Worm (Caenorhabditis elegans) whole organism, L1 larva: ENCODE results near the gene R04B5.7.

Experiments
- F16B12.6 ChIP-seq: fragments of 150-350 bp; optimal IDR thresholded peaks from 2 replicates; lab custom pipeline; 2014; ENCODE audit warnings: missing biosample characterization, missing genetic modification characterization
- aha-1 ChIP-seq: fragments of 150-350 bp; optimal IDR thresholded peaks from 2 replicates; lab custom pipeline; 2014; ENCODE audit warnings: missing biosample characterization, missing genetic modification characterization
- aly-2 ChIP-seq: fragments of 150-350 bp; optimal IDR thresholded peaks from 2 replicates; lab custom pipeline; 2014; ENCODE audit warnings: missing biosample characterization, missing genetic modification characterization
- ceh-82 ChIP-seq, 3 experiments: fragments of 150-350 bp in 1 of 3; sonication (generic microtip) in 2 of 3; optimal IDR thresholded peaks; 2 replicates each; lab custom pipeline; 2014 to 2017; ENCODE audit warnings: missing biosample characterization in 3 of 3, missing genetic modification characterization in 3 of 3
- pag-3 ChIP-seq: sonication (generic microtip); optimal IDR thresholded peaks from 2 replicates; lab custom pipeline; 2017; ENCODE audit warnings: missing genetic modification characterization, mild to moderate bottlenecking, missing compliant biosample characterization, antibody characterized with exemption, borderline replicate concordance; ENCODE audit not compliant: insufficient read depth
- snpc-4 ChIP-seq: fragments of 150-350 bp; optimal IDR thresholded peaks from 2 replicates; lab custom pipeline; 2014; ENCODE audit warnings: missing biosample characterization, missing genetic modification characterization

ce11 chrV:10114329-10114728 is 24.0 kb upstream of the R04B5.7 start, which contains the start of gene cht-5:
- TF ChIP-seq aly-2: no peak
- TF ChIP-seq snpc-4 (tag; lab: Kevin White, UChicago): no peak
- TF ChIP-seq pag-3 (tag; lab: Kevin White, UChicago): no peak
- TF ChIP-seq aha-1 (tag; lab: Kevin White, UChicago): no peak
- TF ChIP-seq F16B12.6 (tag; lab: Kevin White, UChicago): no peak
- no peak for TF ChIP-seq ceh-82 (tag; optimal IDR thresholded peaks at IDR 0.05; lab: Kevin White, UChicago)
